Fruit fly (Drosophila melanogaster) whole organism, embryonic: ENCODE measurements around the gene CG42823.
A peak's percentile ranks its signal among the peaks of the same experiment; 100 is the strongest.

ENCODE experiments used
- Abd-B ChIP-seq: fragments of 200-800 bp; sonication (Bioruptor generic); optimal IDR thresholded peaks from 2 replicates; lab custom pipeline; 2018; ENCODE audit warnings: missing biosample characterization, mild to moderate bottlenecking, missing genetic modification characterization, moderate library complexity
- B-H2 ChIP-seq: fragments of 200-800 bp; sonication (Bioruptor generic); optimal IDR thresholded peaks from 2 replicates; lab custom pipeline; 2018; ENCODE audit warnings: missing biosample characterization, mild to moderate bottlenecking, missing genetic modification characterization
- BtbVII ChIP-seq: fragments of 200-800 bp; sonication (Bioruptor generic); optimal IDR thresholded peaks from 3 replicates; lab custom pipeline; 2017; ENCODE audit warnings: missing biosample characterization, mild to moderate bottlenecking, missing genetic modification characterization
- CG11560 ChIP-seq: fragments of 200-800 bp; sonication (Bioruptor generic); IDR thresholded peaks from 3 replicates; pipeline ENCODE4 v1.3.6; 2022; ENCODE audit warnings: missing biosample characterization, missing genetic modification characterization
- CG12659 ChIP-seq: fragments of 200-800 bp; sonication (Bioruptor generic); optimal IDR thresholded peaks from 3 replicates; lab custom pipeline; 2017; ENCODE audit warnings: mild to moderate bottlenecking, missing biosample characterization, missing genetic modification reagents, missing genetic modification characterization
- CG16779 ChIP-seq: fragments of 200-800 bp; sonication (Bioruptor generic); IDR thresholded peaks from 2 replicates; pipeline ENCODE4 v1.3.6; 2022; ENCODE audit warnings: missing biosample characterization, missing genetic modification characterization
- CG17912 ChIP-seq: fragments of 200-800 bp; sonication (Bioruptor generic); optimal IDR thresholded peaks from 2 replicates; lab custom pipeline; 2018; ENCODE audit warnings: missing biosample characterization, mild to moderate bottlenecking, missing genetic modification characterization
- CG1792 ChIP-seq: fragments of 200-800 bp; sonication (Bioruptor generic); optimal IDR thresholded peaks from 2 replicates; lab custom pipeline; 2016; ENCODE audit warnings: missing biosample characterization, missing genetic modification characterization
- CG2129 ChIP-seq: fragments of 200-800 bp; sonication (Bioruptor generic); IDR thresholded peaks from 2 replicates; pipeline ENCODE4 v1.3.6; 2022; ENCODE audit warnings: missing biosample characterization, missing genetic modification characterization; ENCODE audit not compliant: partially characterized antibody
- CG4730 ChIP-seq: fragments of 200-800 bp; sonication (Bioruptor generic); IDR thresholded peaks from 2 replicates; pipeline ENCODE4 v1.3.6; 2022; ENCODE audit warnings: missing biosample characterization, missing genetic modification characterization
- CG6683 ChIP-seq: fragments of 200-800 bp; sonication (Bioruptor generic); optimal IDR thresholded peaks from 2 replicates; lab custom pipeline; 2017; ENCODE audit warnings: missing biosample characterization, mild to moderate bottlenecking, missing genetic modification characterization, missing genetic modification reagents
- CG6689 ChIP-seq: fragments of 200-800 bp; sonication (Bioruptor generic); IDR thresholded peaks from 2 replicates; pipeline ENCODE4 v1.3.6; 2022; ENCODE audit warnings: missing biosample characterization, missing genetic modification characterization
- CG7357 ChIP-seq: fragments of 200-800 bp; sonication (Bioruptor generic); IDR thresholded peaks from 3 replicates; pipeline ENCODE4 v1.3.6; 2022; ENCODE audit warnings: missing biosample characterization, missing genetic modification characterization
- CG7556 ChIP-seq: fragments of 200-800 bp; sonication (Bioruptor generic); optimal IDR thresholded peaks from 2 replicates; lab custom pipeline; 2017; ENCODE audit warnings: missing biosample characterization, mild to moderate bottlenecking, missing genetic modification characterization
- CG7928 ChIP-seq: fragments of 200-800 bp; sonication (Bioruptor generic); optimal IDR thresholded peaks from 2 replicates; lab custom pipeline; 2017; ENCODE audit warnings: missing biosample characterization, mild to moderate bottlenecking, missing genetic modification characterization
- CG7987 ChIP-seq: fragments of 200-800 bp; sonication (Bioruptor generic); optimal IDR thresholded peaks from 2 replicates; lab custom pipeline; 2018; ENCODE audit warnings: missing biosample characterization, mild to moderate bottlenecking, missing genetic modification characterization, moderate library complexity
- CG8478 ChIP-seq: fragments of >200 bp; optimal IDR thresholded peaks from 2 replicates; lab custom pipeline; 2018
- D19B ChIP-seq: fragments of 200-800 bp; sonication (Bioruptor generic); optimal IDR thresholded peaks from 2 replicates; lab custom pipeline; 2017; ENCODE audit warnings: missing biosample characterization, mild to moderate bottlenecking, missing genetic modification characterization
- Gug ChIP-seq: fragments of 200-800 bp; sonication (Bioruptor generic); IDR thresholded peaks from 4 replicates; pipeline ENCODE4 v1.3.6; 2022; ENCODE audit warnings: missing biosample characterization, missing genetic modification characterization
- HmgZ ChIP-seq: fragments of 200-800 bp; sonication (Bioruptor generic); optimal IDR thresholded peaks from 2 replicates; lab custom pipeline; 2018; ENCODE audit warnings: missing biosample characterization, mild to moderate bottlenecking, missing genetic modification characterization
- Jarid2 ChIP-seq: fragments of 200-800 bp; sonication (Bioruptor generic); optimal IDR thresholded peaks from 3 replicates; lab custom pipeline; 2017; ENCODE audit warnings: mild to moderate bottlenecking, missing biosample characterization, missing genetic modification reagents, missing genetic modification characterization
- Max ChIP-seq: fragments of 200-800 bp; sonication (Bioruptor generic); optimal IDR thresholded peaks from 2 replicates; lab custom pipeline; 2016; ENCODE audit warnings: missing biosample characterization, mild to moderate bottlenecking, missing genetic modification characterization
- NfI ChIP-seq: fragments of 200-800 bp; sonication (Bioruptor generic); optimal IDR thresholded peaks from 3 replicates; lab custom pipeline; 2018; ENCODE audit warnings: missing biosample characterization, mild to moderate bottlenecking, missing genetic modification characterization, moderate library complexity
- Oaz ChIP-seq: fragments of 200-800 bp; sonication (Bioruptor generic); IDR thresholded peaks from 2 replicates; pipeline ENCODE4 v1.3.6; 2022; ENCODE audit warnings: missing biosample characterization, missing genetic modification characterization
- PHDP ChIP-seq: fragments of 200-800 bp; sonication (Bioruptor generic); optimal IDR thresholded peaks from 3 replicates; lab custom pipeline; 2018; ENCODE audit warnings: missing biosample characterization, mild to moderate bottlenecking, missing genetic modification characterization, moderate library complexity
- Sry-β ChIP-seq: fragments of 200-800 bp; sonication (Bioruptor generic); optimal IDR thresholded peaks from 2 replicates; lab custom pipeline; 2018; ENCODE audit warnings: missing biosample characterization, mild to moderate bottlenecking, missing genetic modification characterization, moderate library complexity
- Sry-δ ChIP-seq: fragments of 200-800 bp; sonication (Bioruptor generic); optimal IDR thresholded peaks from 2 replicates; lab custom pipeline; 2016; ENCODE audit warnings: missing biosample characterization, missing genetic modification characterization
- ara ChIP-seq: fragments of 200-800 bp; sonication (Bioruptor generic); IDR thresholded peaks from 2 replicates; pipeline ENCODE4 v1.3.6; 2022; ENCODE audit warnings: missing biosample characterization, missing genetic modification characterization
- bab2 ChIP-seq: fragments of 200-800 bp; sonication (Bioruptor generic); optimal IDR thresholded peaks from 2 replicates; lab custom pipeline; 2016; ENCODE audit warnings: missing biosample characterization, missing genetic modification characterization
- caup ChIP-seq: fragments of 200-800 bp; sonication (Bioruptor generic); optimal IDR thresholded peaks from 3 replicates; lab custom pipeline; 2017; ENCODE audit warnings: missing biosample characterization, mild to moderate bottlenecking, missing genetic modification characterization, moderate library complexity; ENCODE audit not compliant: severe bottlenecking
- cg ChIP-seq: fragments of 200-800 bp; sonication (Bioruptor generic); optimal IDR thresholded peaks from 3 replicates; lab custom pipeline; 2019; ENCODE audit warnings: missing biosample characterization, mild to moderate bottlenecking, missing genetic modification characterization, moderate library complexity
- chinmo ChIP-seq: fragments of 200-800 bp; sonication (Bioruptor generic); IDR thresholded peaks from 4 replicates; pipeline ENCODE4 v1.3.6; 2022; ENCODE audit warnings: missing biosample characterization, missing genetic modification characterization; ENCODE audit not compliant: partially characterized antibody
- fd96Cb ChIP-seq: fragments of 200-800 bp; sonication (Bioruptor generic); optimal IDR thresholded peaks from 2 replicates; lab custom pipeline; 2018; ENCODE audit warnings: missing biosample characterization, mild to moderate bottlenecking, missing genetic modification characterization, moderate library complexity
- inv ChIP-seq: fragments of 200-800 bp; sonication (Bioruptor generic); IDR thresholded peaks from 2 replicates; pipeline ENCODE4 v1.3.6; 2022; ENCODE audit warnings: missing biosample characterization, missing genetic modification characterization; ENCODE audit not compliant: partially characterized antibody
- knrl ChIP-seq: fragments of 200-800 bp; sonication (Bioruptor generic); IDR thresholded peaks from 3 replicates; pipeline ENCODE4 v1.3.6; 2022; ENCODE audit warnings: missing biosample characterization, missing genetic modification characterization; ENCODE audit not compliant: partially characterized antibody
- maf-S ChIP-seq: fragments of 200-800 bp; sonication (Bioruptor generic); optimal IDR thresholded peaks from 2 replicates; lab custom pipeline; 2016; ENCODE audit warnings: missing biosample characterization, missing genetic modification characterization
- otp ChIP-seq: fragments of 200-800 bp; sonication (Bioruptor generic); IDR thresholded peaks from 3 replicates; pipeline ENCODE4, ENCODE4 v1.3.6; 2022; ENCODE audit warnings: missing biosample characterization, missing genetic modification characterization
- phol ChIP-seq: fragments of 200-800 bp; sonication (Bioruptor generic); optimal IDR thresholded peaks from 3 replicates; lab custom pipeline; 2018; ENCODE audit warnings: missing biosample characterization, mild to moderate bottlenecking, missing genetic modification characterization, moderate library complexity
- pnt ChIP-seq: fragments of 200-800 bp; sonication (Bioruptor generic); optimal IDR thresholded peaks from 3 replicates; lab custom pipeline; 2016; ENCODE audit warnings: missing biosample characterization, missing genetic modification characterization
- pros ChIP-seq: fragments of 200-800 bp; sonication (Bioruptor generic); optimal IDR thresholded peaks from 3 replicates; lab custom pipeline; 2019; ENCODE audit warnings: missing biosample characterization, mild to moderate bottlenecking, missing genetic modification characterization, moderate library complexity
- pzg ChIP-seq: fragments of 200-800 bp; sonication (Bioruptor generic); optimal IDR thresholded peaks from 3 replicates; lab custom pipeline; 2018; ENCODE audit warnings: missing biosample characterization, mild to moderate bottlenecking, missing genetic modification characterization, moderate library complexity
- ranshi ChIP-seq: fragments of 200-800 bp; sonication (Bioruptor generic); IDR thresholded peaks from 2 replicates; pipeline ENCODE4 v1.3.6; 2022; ENCODE audit warnings: missing biosample characterization, missing genetic modification characterization
- seq ChIP-seq: fragments of 200-800 bp; sonication (Bioruptor generic); IDR thresholded peaks from 2 replicates; pipeline ENCODE4 v1.3.6; 2022; ENCODE audit warnings: missing biosample characterization, missing genetic modification characterization
- slp2 ChIP-seq: fragments of 200-800 bp; sonication (Bioruptor generic); optimal IDR thresholded peaks from 2 replicates; lab custom pipeline; 2016; ENCODE audit warnings: missing biosample characterization, missing genetic modification characterization
- sna ChIP-seq: fragments of 200-800 bp; sonication (Bioruptor generic); IDR thresholded peaks from 2 replicates; pipeline ENCODE4 v1.3.6; 2022; ENCODE audit warnings: missing biosample characterization, missing genetic modification characterization; ENCODE audit not compliant: partially characterized antibody
- tna ChIP-seq: fragments of 200-800 bp; sonication (Bioruptor generic); IDR thresholded peaks from 2 replicates; pipeline ENCODE4 v1.3.6; 2022; ENCODE audit warnings: missing biosample characterization, missing genetic modification characterization; ENCODE audit not compliant: partially characterized antibody
- trem ChIP-seq: fragments of 200-800 bp; optimal IDR thresholded peaks from 3 replicates; lab custom pipeline; 2019; ENCODE audit warnings: missing biosample characterization, mild to moderate bottlenecking, missing genetic modification characterization, moderate library complexity
- twi ChIP-seq: fragments of 200-800 bp; optimal IDR thresholded peaks from 2 replicates; lab custom pipeline; 2019; ENCODE audit warnings: missing biosample characterization, mild to moderate bottlenecking, missing genetic modification characterization, moderate library complexity
- yki ChIP-seq: fragments of >200 bp; optimal IDR thresholded peaks from 3 replicates; lab custom pipeline; 2018

Gene CG42823

DNA sequence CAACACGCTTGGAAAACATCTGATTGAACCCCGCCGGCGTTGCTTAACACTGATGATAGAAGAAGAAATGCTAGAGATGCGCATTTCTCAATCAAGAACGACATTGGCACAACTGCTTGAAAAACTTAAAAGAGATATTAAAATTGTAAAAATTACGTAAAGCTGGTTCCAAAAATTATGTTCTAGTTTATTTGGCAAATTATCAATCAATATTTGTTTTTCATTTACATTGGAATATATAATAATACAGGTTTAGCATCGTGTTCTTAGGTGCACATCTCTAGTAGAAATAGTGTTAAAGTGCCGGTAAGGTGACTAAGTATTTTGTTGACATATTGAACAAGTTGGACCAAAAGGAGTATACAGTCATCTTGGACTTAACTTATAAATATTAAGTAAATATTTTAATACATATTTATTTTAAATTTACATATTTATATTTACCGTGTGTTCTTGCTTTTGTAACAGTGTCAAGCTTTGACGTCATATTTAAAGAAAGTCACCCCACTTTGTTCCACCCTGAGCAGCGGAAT is 13.5 kb downstream of the CG42823 start, which contains the start of the genes Brf and sds22 (continued):
- TF ChIP-seq twi (tag; lab: Kevin White, UChicago) (peak; percentile 94), chinmo (GFP tag; lab: Robert Waterston, UW) (no peak), tna (peak; percentile 56; the same call in 1 of the 2 replicates), fd96Cb (tag; lab: Kevin White, UChicago) (peak; percentile 95), knrl (GFP tag; lab: Robert Waterston, UW) (peak; percentile 87), yki (lab: Kevin White, UChicago) (no peak), ara (GFP tag; lab: Robert Waterston, UW) (peak; percentile 91), pnt (GFP tag; lab: Kevin White, UChicago) (peak; percentile 95), CG8478 (no peak), CG12659 (peak; percentile 96), phol (tag; lab: Kevin White, UChicago) (peak; percentile 96), pzg (GFP tag; lab: Kevin White, UChicago) (peak; percentile 66), ranshi (GFP tag; lab: Robert Waterston, UW) (peak; percentile 95), caup (GFP tag; lab: Kevin White, UChicago) (peak; percentile 94), CG4730 (peak; percentile 90), Abd-B (peak; percentile 97), trem (tag; lab: Kevin White, UChicago) (peak; percentile 94), CG7556 (GFP tag; lab: Kevin White, UChicago) (peak; percentile 94), BtbVII (GFP tag; lab: Kevin White, UChicago) (peak; percentile 91), cg (GFP tag; lab: Kevin White, UChicago) (no peak), CG6689 (GFP tag; lab: Robert Waterston, UW) (peak; percentile 99), PHDP (tag; lab: Kevin White, UChicago) (peak; percentile 95), Sry-δ (GFP tag; lab: Kevin White, UChicago) (peak; percentile 95), CG17912 (GFP tag; lab: Kevin White, UChicago) (peak; percentile 77), CG7928 (peak; percentile 67), inv (GFP tag; lab: Robert Waterston, UW) (peak; percentile 68; the same call in 1 of the 2 replicates), Max (GFP tag; lab: Kevin White, UChicago) (peak; percentile 98), CG2129 (GFP tag; lab: Robert Waterston, UW) (peak; percentile 62), D19B (GFP tag; lab: Kevin White, UChicago) (peak; percentile 87), pros (GFP tag; lab: Kevin White, UChicago) (peak; percentile 61), NfI (GFP tag; lab: Kevin White, UChicago) (peak; percentile 96), CG11560 (peak; percentile 87), CG1792 (GFP tag; lab: Kevin White, UChicago) (peak; percentile 93), slp2 (GFP tag; lab: Kevin White, UChicago) (peak; percentile 93), CG7357 (GFP tag; lab: Robert Waterston, UW) (peak; percentile 86), Sry-β (GFP tag; lab: Kevin White, UChicago) (peak; percentile 76), seq (GFP tag; lab: Robert Waterston, UW) (peak; percentile 85), maf-S (GFP tag; lab: Kevin White, UChicago) (peak; percentile 96), HmgZ (tag; lab: Kevin White, UChicago) (peak; percentile 97), Oaz (GFP tag; lab: Robert Waterston, UW) (peak; percentile 84), CG16779 (GFP tag; lab: Robert Waterston, UW) (0 out of 2 replicates have a peak, but pooled peaks have one; percentile 47), Jarid2 (GFP tag; lab: Kevin White, UChicago) (peak; percentile 62), Gug (GFP tag; lab: Robert Waterston, UW) (peak; percentile 92), sna (GFP tag; lab: Robert Waterston, UW) (peak; percentile 72; the same call in 1 of the 2 replicates), bab2 (peak; percentile 97), B-H2 (GFP tag; lab: Kevin White, UChicago) (peak; percentile 97), otp (GFP tag; lab: Robert Waterston, UW) (peak; percentile 79), CG6683 (GFP tag; lab: Kevin White, UChicago) (peak; percentile 82), CG7987 (peak; percentile 70)
